Fruit fly (Drosophila melanogaster) whole organism: Measurements from ENCODE around the gene CG31075.

Experiments used
- CG8478 ChIP-seq: fragments of >200 bp; optimal IDR thresholded peaks from 2 replicates; lab custom pipeline; 2018; ENCODE audit warnings: inconsistent platforms
- Dll ChIP-seq: fragments of >200 bp; optimal IDR thresholded peaks from 2 replicates; lab custom pipeline; 2017
- EcR ChIP-seq, 2 experiments: fragments of >200 bp; optimal IDR thresholded peaks; 2 replicates each; lab custom pipeline; 2017; ENCODE audit warnings: missing biosample characterization in 2 of 2, missing genetic modification characterization in 2 of 2, missing genetic modification reagents in 2 of 2
- pan ChIP-seq: fragments of >200 bp; optimal IDR thresholded peaks from 2 replicates; lab custom pipeline; 2017
- psq ChIP-seq: fragments of >200 bp; optimal IDR thresholded peaks from 2 replicates; lab custom pipeline; 2017
- usp ChIP-seq: fragments of >200 bp; optimal IDR thresholded peaks from 2 replicates; lab custom pipeline; 2017; ENCODE audit warnings: missing biosample characterization, missing genetic modification characterization, mixed read lengths

- TF ChIP-seq psq (lab: Kevin White, UChicago): no peak
- TF ChIP-seq CG8478: no peak
- no peak for TF ChIP-seq usp (GFP tag; lab: Kevin White, UChicago)
- no peak for TF ChIP-seq pan (lab: Kevin White, UChicago)
- TF ChIP-seq EcR (GFP tag; optimal IDR thresholded peaks at IDR 0.05; lab: Kevin White, UChicago): no peak
- TF ChIP-seq Dll: no peak
Measured at dm6 chr3R:26958314-26958979, 29.9 kb downstream of the CG31075 start, which contains the start of gene CG6330.
